Fruit fly (Drosophila melanogaster) whole organism, prepupa: ENCODE measurements around the gene CG5966.

Experiments
- Blimp-1 ChIP-seq: fragments of 200-800 bp; sonication (Bioruptor generic); optimal IDR thresholded peaks from 3 replicates; lab custom pipeline; 2017; ENCODE audit warnings: missing biosample characterization, missing genetic modification characterization, mild to moderate bottlenecking, moderate library complexity, missing genetic modification reagents
- CG10631 ChIP-seq: fragments of 200-800 bp; sonication (Bioruptor generic); optimal IDR thresholded peaks from 2 replicates; lab custom pipeline; 2016; ENCODE audit warnings: missing biosample characterization, missing genetic modification characterization
- CG10669 ChIP-seq: fragments of 200-800 bp; sonication (Bioruptor generic); optimal IDR thresholded peaks from 3 replicates; lab custom pipeline; 2018; ENCODE audit warnings: missing biosample characterization, mild to moderate bottlenecking, missing genetic modification characterization, moderate library complexity
- CG11762 ChIP-seq: fragments of 200-800 bp; sonication (Bioruptor generic); optimal IDR thresholded peaks from 3 replicates; lab custom pipeline; 2016; ENCODE audit warnings: missing biosample characterization, missing genetic modification characterization; ENCODE audit not compliant: insufficient read depth
- CG11902 ChIP-seq: fragments of 200-800 bp; sonication (Bioruptor generic); optimal IDR thresholded peaks from 3 replicates; lab custom pipeline; 2016; ENCODE audit warnings: missing biosample characterization, missing genetic modification characterization
- CG15336 ChIP-seq: fragments of 200-800 bp; sonication (Bioruptor generic); IDR thresholded peaks from 2 replicates; pipeline ENCODE4 v1.3.6; 2022; ENCODE audit warnings: missing biosample characterization, missing genetic modification characterization
- CG3032 ChIP-seq: fragments of 200-800 bp; optimal IDR thresholded peaks from 2 replicates; lab custom pipeline; 2019; ENCODE audit warnings: missing biosample characterization, mild to moderate bottlenecking, missing genetic modification characterization, moderate library complexity
- CG31627 ChIP-seq: fragments of 200-800 bp; sonication (Bioruptor generic); optimal IDR thresholded peaks from 3 replicates; lab custom pipeline; 2016; ENCODE audit warnings: missing biosample characterization, missing genetic modification characterization
- CG34406 ChIP-seq: fragments of 200-800 bp; sonication (Bioruptor generic); optimal IDR thresholded peaks from 3 replicates; lab custom pipeline; 2016; ENCODE audit warnings: missing biosample characterization, missing genetic modification characterization
- CG3919 ChIP-seq: fragments of 200-800 bp; sonication (Bioruptor generic); optimal IDR thresholded peaks from 3 replicates; lab custom pipeline; 2016; ENCODE audit warnings: missing biosample characterization, missing genetic modification characterization
- CG4318 ChIP-seq: fragments of 200-800 bp; sonication (Bioruptor generic); optimal IDR thresholded peaks from 3 replicates; lab custom pipeline; 2017; ENCODE audit warnings: missing biosample characterization, mild to moderate bottlenecking, missing genetic modification characterization
- CG6276 ChIP-seq: fragments of 200-800 bp; sonication (Bioruptor generic); optimal IDR thresholded peaks from 2 replicates; lab custom pipeline; 2017; ENCODE audit warnings: missing biosample characterization, mild to moderate bottlenecking, missing genetic modification characterization
- CG6808 ChIP-seq: fragments of 200-800 bp; sonication (Bioruptor generic); optimal IDR thresholded peaks from 3 replicates; lab custom pipeline; 2017; ENCODE audit warnings: missing biosample characterization, missing genetic modification characterization, mild to moderate bottlenecking, moderate library complexity, missing genetic modification reagents
- CG7368 ChIP-seq: fragments of 200-800 bp; sonication (Bioruptor generic); optimal IDR thresholded peaks from 3 replicates; lab custom pipeline; 2016; ENCODE audit warnings: missing biosample characterization, missing genetic modification characterization
- CG8119 ChIP-seq: fragments of 200-800 bp; sonication (Bioruptor generic); IDR thresholded peaks from 3 replicates; pipeline ENCODE4 v1.3.6; 2022; ENCODE audit warnings: missing biosample characterization, missing genetic modification characterization
- CG8319 ChIP-seq: fragments of 200-800 bp; sonication (Bioruptor generic); optimal IDR thresholded peaks from 3 replicates; lab custom pipeline; 2016; ENCODE audit warnings: missing biosample characterization, missing genetic modification characterization
- CG8632 ChIP-seq: fragments of 200-800 bp; sonication (Bioruptor generic); optimal IDR thresholded peaks from 3 replicates; lab custom pipeline; 2016; ENCODE audit warnings: missing biosample characterization, missing genetic modification characterization
- CG9139 ChIP-seq: fragments of 200-800 bp; sonication (Bioruptor generic); optimal IDR thresholded peaks from 3 replicates; lab custom pipeline; 2017; ENCODE audit warnings: missing biosample characterization, mild to moderate bottlenecking, missing genetic modification characterization
- Eip78C ChIP-seq: fragments of 200-800 bp; sonication (Bioruptor generic); peaks from one replicate; lab custom pipeline; 2016; ENCODE audit warnings: missing biosample characterization, missing genetic modification characterization
- Eip93F ChIP-seq: fragments of 200-800 bp; sonication (Bioruptor generic); optimal IDR thresholded peaks from 2 replicates; lab custom pipeline; 2016; ENCODE audit warnings: missing biosample characterization, mild to moderate bottlenecking, missing genetic modification characterization
- Ets21C ChIP-seq: fragments of 200-800 bp; sonication (Bioruptor generic); optimal IDR thresholded peaks from 3 replicates; lab custom pipeline; 2016; ENCODE audit warnings: missing biosample characterization, missing genetic modification characterization
- Ets96B ChIP-seq: fragments of 200-800 bp; optimal IDR thresholded peaks from 2 replicates; lab custom pipeline; 2019; ENCODE audit warnings: missing biosample characterization, mild to moderate bottlenecking, missing genetic modification characterization, moderate library complexity
- Gug ChIP-seq: fragments of 200-800 bp; sonication (Bioruptor generic); IDR thresholded peaks from 2 replicates; pipeline ENCODE4 v1.3.6; 2022; ENCODE audit warnings: missing biosample characterization, missing genetic modification characterization
- Hr38 ChIP-seq: sonication (Bioruptor generic); optimal IDR thresholded peaks from 2 replicates; lab custom pipeline; 2016; ENCODE audit warnings: missing biosample characterization, missing genetic modification characterization
- Hr39 ChIP-seq: fragments of 200-800 bp; sonication (Bioruptor generic); optimal IDR thresholded peaks from 2 replicates; lab custom pipeline; 2016; ENCODE audit warnings: missing biosample characterization, missing genetic modification characterization
- Hr4 ChIP-seq: fragments of 200-800 bp; sonication (Bioruptor generic); optimal IDR thresholded peaks from 3 replicates; lab custom pipeline; 2016; ENCODE audit warnings: missing biosample characterization, missing genetic modification characterization
- Lpt ChIP-seq: fragments of 200-800 bp; sonication (Bioruptor generic); optimal IDR thresholded peaks from 3 replicates; lab custom pipeline; 2016; ENCODE audit warnings: missing biosample characterization, missing genetic modification characterization
- OdsH ChIP-seq: fragments of 200-800 bp; sonication (Bioruptor generic); optimal IDR thresholded peaks from 3 replicates; lab custom pipeline; 2016; ENCODE audit warnings: missing biosample characterization, missing genetic modification characterization
- Smox ChIP-seq: fragments of 200-800 bp; sonication (Bioruptor generic); optimal IDR thresholded peaks from 3 replicates; lab custom pipeline; 2016; ENCODE audit warnings: missing biosample characterization, missing genetic modification characterization
- Sox102F ChIP-seq: fragments of 200-800 bp; sonication (Bioruptor generic); optimal IDR thresholded peaks from 2 replicates; lab custom pipeline; 2016; ENCODE audit warnings: missing biosample characterization, mild to moderate bottlenecking, missing genetic modification characterization
- Sox14 ChIP-seq: fragments of 200-800 bp; sonication (Bioruptor generic); optimal IDR thresholded peaks from 3 replicates; lab custom pipeline; 2016; ENCODE audit warnings: missing biosample characterization, missing genetic modification characterization
- achi ChIP-seq: fragments of 200-800 bp; sonication (Bioruptor generic); optimal IDR thresholded peaks from 3 replicates; lab custom pipeline; 2016; ENCODE audit warnings: missing biosample characterization, missing genetic modification characterization
- acj6 ChIP-seq: fragments of 200-800 bp; sonication (Bioruptor generic); optimal IDR thresholded peaks from 3 replicates; lab custom pipeline; 2016; ENCODE audit warnings: missing biosample characterization, missing genetic modification characterization
- cyc ChIP-seq: fragments of 200-800 bp; sonication (Bioruptor generic); optimal IDR thresholded peaks from 3 replicates; lab custom pipeline; 2016; ENCODE audit warnings: missing biosample characterization, missing genetic modification characterization
- dac ChIP-seq: fragments of 200-800 bp; sonication (Bioruptor generic); optimal IDR thresholded peaks from 2 replicates; lab custom pipeline; 2017; ENCODE audit warnings: missing biosample characterization, mild to moderate bottlenecking, missing genetic modification characterization
- dsx ChIP-seq: fragments of 200-800 bp; optimal IDR thresholded peaks from 3 replicates; lab custom pipeline; 2019; ENCODE audit warnings: missing biosample characterization, mild to moderate bottlenecking, missing genetic modification characterization, moderate library complexity; ENCODE audit not compliant: poor library complexity, severe bottlenecking
- eg ChIP-seq: fragments of 200-800 bp; sonication (Bioruptor generic); IDR thresholded peaks from 3 replicates; pipeline ENCODE4 v1.3.6; 2022; ENCODE audit warnings: missing biosample characterization, missing genetic modification characterization
- esn ChIP-seq: fragments of 200-800 bp; sonication (Bioruptor generic); optimal IDR thresholded peaks from 2 replicates; lab custom pipeline; 2016; ENCODE audit warnings: missing biosample characterization, mild to moderate bottlenecking, missing genetic modification characterization, moderate library complexity
- fd59A ChIP-seq: fragments of 200-800 bp; sonication (Bioruptor generic); optimal IDR thresholded peaks from 2 replicates; lab custom pipeline; 2017; ENCODE audit warnings: missing biosample characterization, mild to moderate bottlenecking, missing genetic modification characterization, missing genetic modification reagents
- fd85E ChIP-seq: fragments of 200-800 bp; sonication (Bioruptor generic); optimal IDR thresholded peaks from 3 replicates; lab custom pipeline; 2016; ENCODE audit warnings: missing biosample characterization, missing genetic modification characterization
- fkh ChIP-seq: fragments of 200-800 bp; sonication (Bioruptor generic); optimal IDR thresholded peaks from 3 replicates; lab custom pipeline; 2017; ENCODE audit warnings: missing biosample characterization, mild to moderate bottlenecking, missing genetic modification characterization, moderate library complexity
- pdm3 ChIP-seq: fragments of 200-800 bp; sonication (Bioruptor generic); optimal IDR thresholded peaks from 3 replicates; lab custom pipeline; 2016; ENCODE audit warnings: missing biosample characterization, missing genetic modification characterization
- salr ChIP-seq, 2 experiments: fragments of 200-800 bp; sonication (Bioruptor generic); optimal IDR thresholded peaks; 3 replicates each; lab custom pipeline; 2016 to 2018; ENCODE audit warnings: missing biosample characterization in 2 of 2, missing genetic modification characterization in 2 of 2, mild to moderate bottlenecking in 1 of 2
- ss ChIP-seq, 2 experiments: fragments of 200-800 bp; sonication (Bioruptor generic); optimal IDR thresholded peaks; 2 replicates in 1 of 2; 3 replicates in 1 of 2; lab custom pipeline; 2017 to 2018; ENCODE audit warnings: mild to moderate bottlenecking in 2 of 2, missing biosample characterization in 2 of 2, missing genetic modification characterization in 2 of 2, moderate library complexity in 1 of 2
- svp ChIP-seq: fragments of 200-800 bp; sonication (Bioruptor generic); peaks from one replicate; lab custom pipeline; 2016; ENCODE audit warnings: missing biosample characterization, missing genetic modification characterization
- topi ChIP-seq: fragments of 200-800 bp; sonication (Bioruptor generic); optimal IDR thresholded peaks from 3 replicates; lab custom pipeline; 2016; ENCODE audit warnings: missing biosample characterization, missing genetic modification characterization
- vri ChIP-seq: fragments of 200-800 bp; sonication (Bioruptor generic); optimal IDR thresholded peaks from 3 replicates; lab custom pipeline; 2016; ENCODE audit warnings: missing biosample characterization, mild to moderate bottlenecking, missing genetic modification characterization

The CG5966 gene

dm6 chrX:6027846-6028245, 39.3 kb downstream of the CG5966 start (continued):
- peak; percentile 37 for TF ChIP-seq OdsH (GFP tag; lab: Kevin White, UChicago)
- TF ChIP-seq topi, result peak; percentile 35
- no peak for TF ChIP-seq Blimp-1
- no peak for TF ChIP-seq Hr38 (GFP tag; lab: Kevin White, UChicago)
- peak; percentile 21 for TF ChIP-seq CG9139 (GFP tag; lab: Kevin White, UChicago)
- peak; percentile 76 for TF ChIP-seq CG3032 (tag; lab: Kevin White, UChicago)
- TF ChIP-seq Eip78C (GFP tag; lab: Kevin White, UChicago), result peak; percentile 87
- peak; percentile 29 for TF ChIP-seq CG7368 (GFP tag; lab: Kevin White, UChicago)
- peak; percentile 49 for TF ChIP-seq Sox14 (GFP tag; lab: Kevin White, UChicago)
- peak; percentile 7 for TF ChIP-seq Lpt (GFP tag; lab: Kevin White, UChicago)
- TF ChIP-seq CG8119 (GFP tag; lab: Robert Waterston, UW), result peak; percentile 83
- TF ChIP-seq CG6276 (GFP tag; lab: Kevin White, UChicago), result no peak
- peak; percentile 48 for TF ChIP-seq acj6 (GFP tag; lab: Kevin White, UChicago)
- TF ChIP-seq Gug, result peak; percentile 82
- TF ChIP-seq CG11902 (GFP tag; lab: Kevin White, UChicago), result peak; percentile 5
- peak in 1 of 2 experiments; percentile 31 for TF ChIP-seq salr (GFP tag; optimal IDR thresholded peaks at IDR 0.05; lab: Kevin White, UChicago)
- peak; percentile 47 for TF ChIP-seq esn (GFP tag; lab: Kevin White, UChicago)
- TF ChIP-seq fkh, result no peak
- peak; percentile 25 for TF ChIP-seq Sox102F (GFP tag; lab: Kevin White, UChicago)
- peak; percentile 67 for TF ChIP-seq CG6808
- TF ChIP-seq CG10669 (GFP tag; lab: Kevin White, UChicago), result peak; percentile 63
- peak; percentile 40 for TF ChIP-seq CG34406 (GFP tag; lab: Kevin White, UChicago)
- TF ChIP-seq fd59A, result peak; percentile 4
- peak; percentile 24 for TF ChIP-seq CG8632
- peak; percentile 62 to 73 for TF ChIP-seq ss (GFP tag; optimal IDR thresholded peaks at IDR 0.05; lab: Kevin White, UChicago)

DNA sequence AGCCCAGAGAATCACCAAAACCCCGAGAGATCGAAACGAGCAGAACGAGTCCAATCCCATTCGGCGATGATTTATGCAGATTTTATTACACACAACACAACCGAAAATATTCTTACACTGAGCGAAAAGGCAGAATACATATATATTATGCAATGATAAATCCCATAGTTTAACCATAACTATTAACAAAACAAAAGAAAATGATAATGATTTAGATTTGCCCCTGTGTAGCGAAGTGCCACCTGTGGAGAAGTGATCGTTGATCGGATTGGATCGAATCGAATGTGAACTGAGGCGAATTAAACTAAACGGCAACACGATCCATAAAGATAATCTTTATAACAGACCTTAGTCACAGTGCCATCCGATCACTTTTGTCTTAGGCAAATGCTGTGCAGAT, 40.4 kb downstream of the CG5966 start:
- TF ChIP-seq fkh (no peak), dac (GFP tag; lab: Kevin White, UChicago) (no peak), svp (peak; percentile 60), Eip78C (GFP tag; lab: Kevin White, UChicago) (peak; percentile 18), Gug (no peak), CG15336 (GFP tag; lab: Robert Waterston, UW) (no peak)
- TF ChIP-seq, all 60 proteins: peak for 2

DNA sequence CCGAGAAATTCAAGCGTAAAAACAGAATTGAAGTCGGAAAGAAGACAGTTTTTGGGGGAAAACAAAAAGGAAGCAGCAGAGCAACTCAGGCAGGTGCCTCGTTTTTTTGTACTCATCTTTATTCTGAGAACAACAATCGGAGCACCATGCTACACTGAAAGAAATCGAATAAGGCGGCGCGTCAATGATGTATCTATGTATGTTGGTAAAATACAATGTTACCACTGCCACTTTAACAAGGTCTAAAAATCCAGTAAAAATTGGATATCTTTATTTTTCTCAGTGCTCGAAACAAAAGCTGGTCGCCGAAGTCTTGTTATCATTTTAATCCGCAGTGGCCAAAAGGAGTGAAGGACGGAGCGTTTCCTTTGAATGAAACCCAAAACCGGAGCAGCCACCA, 41.4 kb downstream of the CG5966 start:
- TF ChIP-seq topi, result peak; percentile 82
- no peak for TF ChIP-seq Hr4 (GFP tag; lab: Kevin White, UChicago)
- TF ChIP-seq CG4318 (GFP tag; lab: Kevin White, UChicago), result no peak
- TF ChIP-seq fd59A, result no peak
- TF ChIP-seq CG6276 (GFP tag; lab: Kevin White, UChicago), result no peak
- TF ChIP-seq Gug, result no peak
- peak; percentile 26 for TF ChIP-seq achi (GFP tag; lab: Kevin White, UChicago)
- no peak for TF ChIP-seq salr (GFP tag; optimal IDR thresholded peaks at IDR 0.05; lab: Kevin White, UChicago)
- TF ChIP-seq CG3919 (GFP tag; lab: Kevin White, UChicago), result peak; percentile 53
- no peak for TF ChIP-seq dsx
- peak; percentile 34 for TF ChIP-seq pdm3 (GFP tag; lab: Kevin White, UChicago)
- TF ChIP-seq CG10631, result peak; percentile 22
- peak; percentile 61 for TF ChIP-seq Ets21C (GFP tag; lab: Kevin White, UChicago)
- TF ChIP-seq CG11762 (GFP tag; lab: Kevin White, UChicago), result no peak
- peak; percentile 44 for TF ChIP-seq vri (GFP tag; lab: Kevin White, UChicago)
- no peak for TF ChIP-seq fd85E
- TF ChIP-seq Hr39, result peak; percentile 72
- TF ChIP-seq CG15336 (GFP tag; lab: Robert Waterston, UW), result no peak
- TF ChIP-seq eg (GFP tag; lab: Robert Waterston, UW), result no peak
- peak; percentile 70 for TF ChIP-seq Smox
- peak; percentile 40 for TF ChIP-seq acj6 (GFP tag; lab: Kevin White, UChicago)
- no peak for TF ChIP-seq Eip93F
- peak; percentile 77 for TF ChIP-seq cyc (GFP tag; lab: Kevin White, UChicago)
- TF ChIP-seq CG8319 (GFP tag; lab: Kevin White, UChicago), result no peak
- peak; percentile 11 for TF ChIP-seq Ets96B (tag; lab: Kevin White, UChicago)
- TF ChIP-seq Eip78C (GFP tag; lab: Kevin White, UChicago), result peak; percentile 85
- peak; percentile 69 for TF ChIP-seq CG31627 (GFP tag; lab: Kevin White, UChicago)
- no peak for TF ChIP-seq CG3032 (tag; lab: Kevin White, UChicago)
- TF ChIP-seq CG8632, result peak; percentile 0
- TF ChIP-seq OdsH (GFP tag; lab: Kevin White, UChicago), result peak; percentile 8
